Worm (Caenorhabditis elegans) whole organism, midembryonic: ENCODE measurements around the gene slc-17.8.
"Not testable (repeated sequence)": the region's sequence is repeated elsewhere in the genome, so short reads cannot be mapped to it uniquely, and the experiment has no call there.

Source experiments
- T22C8.4 ChIP-seq: fragments of 200-800 bp; sonication (Bioruptor generic); IDR thresholded peaks from 2 replicates; pipeline ENCODE4 v1.3.6; 2022; ENCODE audit warnings: missing genetic modification characterization, missing compliant biosample characterization
- cog-1 ChIP-seq: sonication (generic microtip); optimal IDR thresholded peaks from 2 replicates; lab custom pipeline; 2016; ENCODE audit warnings: missing genetic modification characterization, missing compliant biosample characterization
- flt-1 ChIP-seq: fragments of 200-800 bp; sonication (Bioruptor generic); IDR thresholded peaks from 2 replicates; pipeline ENCODE4 v1.3.6; 2022; ENCODE audit warnings: missing genetic modification characterization, missing compliant biosample characterization
- med-1 ChIP-seq: sonication (generic microtip); optimal IDR thresholded peaks from 2 replicates; lab custom pipeline; 2017; ENCODE audit warnings: missing genetic modification characterization, mild to moderate bottlenecking, missing compliant biosample characterization, antibody characterized with exemption, missing genetic modification reagents; ENCODE audit not compliant: insufficient read depth
- ref-1 ChIP-seq: fragments of 200-800 bp; sonication (Bioruptor generic); conservative IDR thresholded peaks from 2 replicates; pipeline ENCODE4 v1.3.6; 2022; ENCODE audit warnings: missing genetic modification reagents, missing genetic modification characterization, missing compliant biosample characterization
- tab-1 ChIP-seq: fragments of 200-800 bp; sonication (Bioruptor generic); IDR thresholded peaks from 2 replicates; pipeline ENCODE4 v1.3.6; 2022; ENCODE audit warnings: missing genetic modification characterization, missing compliant biosample characterization
- ztf-23 ChIP-seq: fragments of 200-800 bp; sonication (Bioruptor generic); IDR thresholded peaks from 2 replicates; pipeline ENCODE4 v1.3.6; 2022; ENCODE audit warnings: missing genetic modification reagents, missing genetic modification characterization, missing compliant biosample characterization

- TF ChIP-seq T22C8.4 (GFP tag; lab: Robert Waterston, UW); cog-1 (tag; lab: Kevin White, UChicago); tab-1 (GFP tag; lab: Robert Waterston, UW); med-1 (GFP tag; lab: Kevin White, UChicago); ref-1 (GFP tag; lab: Robert Waterston, UW); flt-1 (GFP tag; lab: Robert Waterston, UW); ztf-23 (GFP tag; lab: Robert Waterston, UW): not testable (repeated sequence)
These were observed 29.4 kb upstream of the slc-17.8 start, which contains the start of gene F25G6.1 for ce11 chrV:8574762-8575161.
